Worm (Caenorhabditis elegans): ENCODE measurements around the gene grl-14.

DNA sequence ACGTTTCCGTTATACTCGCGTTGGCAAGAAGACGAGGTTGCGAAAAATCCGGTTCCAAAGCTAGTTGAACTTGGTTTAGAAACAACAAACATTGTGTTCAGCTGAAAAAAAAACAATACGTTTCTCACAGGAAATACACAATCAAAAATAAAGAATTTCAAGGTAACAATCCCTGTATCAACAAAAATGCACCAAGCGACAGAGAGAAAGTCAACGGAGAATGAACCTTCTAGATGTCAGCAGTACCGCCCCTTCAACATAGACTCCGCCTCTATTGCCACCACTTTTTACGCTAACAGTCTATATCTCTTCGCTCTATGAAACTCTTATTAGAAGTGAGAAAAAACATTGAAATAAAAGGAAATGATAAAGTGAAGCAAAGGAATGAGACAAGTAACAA is 43.0 kb downstream of the grl-14 start, which contains the start of gene F31D4.8:
- TF ChIP-seq snpc-4 (tag; optimal IDR thresholded peaks at IDR 0.05) (no peak), nhr-47 (tag; optimal IDR thresholded peaks at IDR 0.05) (no peak)

All from whole organism, L1 larva.